Fruit fly (Drosophila melanogaster) whole organism, embryonic: Measurements from ENCODE around the gene CG1896.

Source experiments
- B-H1 ChIP-seq: fragments of 200-800 bp; sonication (Bioruptor generic); IDR thresholded peaks from 3 replicates; pipeline ENCODE4 v1.3.6; 2022; ENCODE audit warnings: missing biosample characterization, missing genetic modification characterization
- CG10543 ChIP-seq: fragments of 200-800 bp; sonication (Bioruptor generic); optimal IDR thresholded peaks from 3 replicates; lab custom pipeline; 2017; ENCODE audit warnings: missing biosample characterization, mild to moderate bottlenecking, missing genetic modification characterization, moderate library complexity
- CG12942 ChIP-seq: fragments of 200-800 bp; sonication (Bioruptor generic); optimal IDR thresholded peaks from 3 replicates; lab custom pipeline; 2016; ENCODE audit warnings: missing biosample characterization, missing genetic modification characterization
- CG13123 ChIP-seq: fragments of 200-800 bp; sonication (Bioruptor generic); optimal IDR thresholded peaks from 2 replicates; lab custom pipeline; 2016; ENCODE audit warnings: missing biosample characterization, missing genetic modification characterization
- CG13296 ChIP-seq: fragments of 200-800 bp; sonication (Bioruptor generic); optimal IDR thresholded peaks from 3 replicates; lab custom pipeline; 2018; ENCODE audit warnings: missing biosample characterization, mild to moderate bottlenecking, missing genetic modification characterization
- CG13894 ChIP-seq: fragments of 200-800 bp; sonication (Bioruptor generic); optimal IDR thresholded peaks from 3 replicates; lab custom pipeline; 2018; ENCODE audit warnings: missing biosample characterization, mild to moderate bottlenecking, missing genetic modification characterization, moderate library complexity
- CG14441 ChIP-seq: fragments of 200-800 bp; sonication (Bioruptor generic); IDR thresholded peaks from 2 replicates; pipeline ENCODE4 v1.3.6; 2022; ENCODE audit warnings: missing biosample characterization, missing genetic modification characterization
- CG15269 ChIP-seq: fragments of 200-800 bp; sonication (Bioruptor generic); optimal IDR thresholded peaks from 2 replicates; lab custom pipeline; 2018; ENCODE audit warnings: missing biosample characterization, mild to moderate bottlenecking, missing genetic modification characterization, moderate library complexity
- CG16779 ChIP-seq: fragments of 200-800 bp; sonication (Bioruptor generic); IDR thresholded peaks from 2 replicates; pipeline ENCODE4 v1.3.6; 2022; ENCODE audit warnings: missing biosample characterization, missing genetic modification characterization
- CG16813 ChIP-seq: fragments of 200-800 bp; sonication (Bioruptor generic); IDR thresholded peaks from 3 replicates; pipeline ENCODE4 v1.3.6; 2022; ENCODE audit warnings: missing biosample characterization, missing genetic modification characterization; ENCODE audit not compliant: partially characterized antibody
- CG17802 ChIP-seq: fragments of 200-800 bp; sonication (Bioruptor generic); optimal IDR thresholded peaks from 2 replicates; lab custom pipeline; 2018; ENCODE audit warnings: missing biosample characterization, mild to moderate bottlenecking, missing genetic modification characterization, moderate library complexity
- CG2199 ChIP-seq: fragments of 200-800 bp; sonication (Bioruptor generic); IDR thresholded peaks from 3 replicates; pipeline ENCODE4 v1.3.6; 2022; ENCODE audit warnings: missing biosample characterization, missing genetic modification characterization
- CG2678 ChIP-seq: fragments of 200-800 bp; sonication (Bioruptor generic); optimal IDR thresholded peaks from 3 replicates; lab custom pipeline; 2019; ENCODE audit warnings: missing biosample characterization, mild to moderate bottlenecking, missing genetic modification characterization, moderate library complexity
- CG31388 ChIP-seq: fragments of 200-800 bp; sonication (Bioruptor generic); optimal IDR thresholded peaks from 2 replicates; lab custom pipeline; 2016; ENCODE audit warnings: missing biosample characterization, missing genetic modification characterization
- CG3163 ChIP-seq: fragments of 200-800 bp; sonication (Bioruptor generic); optimal IDR thresholded peaks from 3 replicates; lab custom pipeline; 2016; ENCODE audit warnings: missing biosample characterization, missing genetic modification characterization
- CG3281 ChIP-seq: fragments of 200-800 bp; sonication (Bioruptor generic); optimal IDR thresholded peaks from 3 replicates; lab custom pipeline; 2017; ENCODE audit warnings: missing biosample characterization, mild to moderate bottlenecking, missing genetic modification characterization
- CG4707 ChIP-seq: fragments of 200-800 bp; sonication (Bioruptor generic); optimal IDR thresholded peaks from 2 replicates; lab custom pipeline; 2018; ENCODE audit warnings: missing biosample characterization, mild to moderate bottlenecking, missing genetic modification characterization, moderate library complexity
- CG6689 ChIP-seq: fragments of 200-800 bp; sonication (Bioruptor generic); IDR thresholded peaks from 2 replicates; pipeline ENCODE4 v1.3.6; 2022; ENCODE audit warnings: missing biosample characterization, missing genetic modification characterization
- CG7928 ChIP-seq: fragments of 200-800 bp; sonication (Bioruptor generic); optimal IDR thresholded peaks from 2 replicates; lab custom pipeline; 2017; ENCODE audit warnings: missing biosample characterization, mild to moderate bottlenecking, missing genetic modification characterization
- CG8290 ChIP-seq, 3 experiments: fragments of 200-800 bp; sonication (Bioruptor generic); optimal IDR thresholded peaks; 2 replicates each; lab custom pipeline; 2016 to 2019; ENCODE audit warnings: missing biosample characterization in 3 of 3, missing genetic modification characterization in 3 of 3, mild to moderate bottlenecking in 2 of 3, moderate library complexity in 1 of 3
- Dad ChIP-seq: fragments of 200-800 bp; sonication (Bioruptor generic); optimal IDR thresholded peaks from 3 replicates; lab custom pipeline; 2016; ENCODE audit warnings: missing biosample characterization, missing genetic modification characterization
- Deaf1 ChIP-seq: fragments of 200-800 bp; optimal IDR thresholded peaks from 3 replicates; lab custom pipeline; 2019; ENCODE audit warnings: missing biosample characterization, mild to moderate bottlenecking, missing genetic modification characterization, moderate library complexity
- Drgx ChIP-seq: fragments of 200-800 bp; sonication (Bioruptor generic); IDR thresholded peaks from 2 replicates; pipeline ENCODE4 v1.3.6; 2022; ENCODE audit warnings: missing biosample characterization, missing genetic modification characterization
- HLH54F ChIP-seq: fragments of 200-800 bp; sonication (Bioruptor generic); optimal IDR thresholded peaks from 3 replicates; lab custom pipeline; 2016; ENCODE audit warnings: missing biosample characterization, missing genetic modification characterization
- HmgZ ChIP-seq: fragments of 200-800 bp; sonication (Bioruptor generic); optimal IDR thresholded peaks from 2 replicates; lab custom pipeline; 2018; ENCODE audit warnings: missing biosample characterization, mild to moderate bottlenecking, missing genetic modification characterization
- Hmx ChIP-seq: fragments of 200-800 bp; sonication (Bioruptor generic); optimal IDR thresholded peaks from 2 replicates; lab custom pipeline; 2016; ENCODE audit warnings: missing biosample characterization, missing genetic modification characterization
- MTF-1 ChIP-seq: fragments of 200-800 bp; sonication (Bioruptor generic); optimal IDR thresholded peaks from 2 replicates; lab custom pipeline; 2018; ENCODE audit warnings: missing biosample characterization, mild to moderate bottlenecking, missing genetic modification characterization, borderline replicate concordance
- Max ChIP-seq: fragments of 200-800 bp; sonication (Bioruptor generic); optimal IDR thresholded peaks from 2 replicates; lab custom pipeline; 2016; ENCODE audit warnings: missing biosample characterization, mild to moderate bottlenecking, missing genetic modification characterization
- NK7.1 ChIP-seq: fragments of 200-800 bp; sonication (Bioruptor generic); optimal IDR thresholded peaks from 3 replicates; lab custom pipeline; 2016; ENCODE audit warnings: missing biosample characterization, missing genetic modification characterization
- Rfx ChIP-seq: fragments of 200-800 bp; sonication (Bioruptor generic); IDR thresholded peaks from 2 replicates; pipeline ENCODE4 v1.3.6; 2022; ENCODE audit warnings: missing biosample characterization, missing genetic modification characterization
- Six4 ChIP-seq: fragments of 200-800 bp; sonication (Bioruptor generic); optimal IDR thresholded peaks from 2 replicates; lab custom pipeline; 2016; ENCODE audit warnings: missing biosample characterization, missing genetic modification characterization
- Spps ChIP-seq: fragments of 200-800 bp; sonication (Bioruptor generic); optimal IDR thresholded peaks from 2 replicates; lab custom pipeline; 2018; ENCODE audit warnings: missing biosample characterization, mild to moderate bottlenecking, missing genetic modification characterization
- Ssrp ChIP-seq: fragments of 200-800 bp; sonication (Bioruptor generic); optimal IDR thresholded peaks from 2 replicates; lab custom pipeline; 2018; ENCODE audit warnings: missing biosample characterization, mild to moderate bottlenecking, missing genetic modification characterization, moderate library complexity
- Usf ChIP-seq: fragments of 200-800 bp; sonication (Bioruptor generic); optimal IDR thresholded peaks from 2 replicates; lab custom pipeline; 2017; ENCODE audit warnings: missing genotype, missing biosample characterization, missing genetic modification characterization
- ash1 ChIP-seq: fragments of 200-800 bp; sonication (Bioruptor generic); optimal IDR thresholded peaks from 2 replicates; lab custom pipeline; 2018; ENCODE audit warnings: missing biosample characterization, mild to moderate bottlenecking, missing genetic modification characterization
- cad ChIP-seq: fragments of >200 bp; optimal IDR thresholded peaks from 2 replicates; lab custom pipeline; 2017; ENCODE audit warnings: missing biosample characterization, missing genetic modification characterization
- fd102C ChIP-seq: fragments of 200-800 bp; sonication (Bioruptor generic); optimal IDR thresholded peaks from 2 replicates; lab custom pipeline; 2018; ENCODE audit warnings: missing biosample characterization, mild to moderate bottlenecking, missing genetic modification characterization, moderate library complexity
- lola ChIP-seq, 3 experiments: fragments of >200 bp in 2 of 3; fragments of 200-800 bp in 1 of 3; sonication (Bioruptor generic) in 1 of 3; optimal IDR thresholded peaks; 2 replicates each; lab custom pipeline; 2017 to 2019; ENCODE audit warnings: missing biosample characterization in 3 of 3, missing genetic modification characterization in 3 of 3, mild to moderate bottlenecking in 1 of 3, moderate library complexity in 1 of 3
- maf-S ChIP-seq: fragments of 200-800 bp; sonication (Bioruptor generic); optimal IDR thresholded peaks from 2 replicates; lab custom pipeline; 2016; ENCODE audit warnings: missing biosample characterization, missing genetic modification characterization
- nmo ChIP-seq: fragments of 200-800 bp; sonication (Bioruptor generic); optimal IDR thresholded peaks from 2 replicates; lab custom pipeline; 2018; ENCODE audit warnings: missing biosample characterization, mild to moderate bottlenecking, missing genetic modification characterization, moderate library complexity
- otp ChIP-seq: fragments of 200-800 bp; sonication (Bioruptor generic); IDR thresholded peaks from 3 replicates; pipeline ENCODE4, ENCODE4 v1.3.6; 2022; ENCODE audit warnings: missing biosample characterization, missing genetic modification characterization
- pho ChIP-seq: fragments of 200-800 bp; sonication (Bioruptor generic); optimal IDR thresholded peaks from 2 replicates; lab custom pipeline; 2016; ENCODE audit warnings: missing biosample characterization, missing genetic modification characterization
- schlank ChIP-seq: fragments of 200-800 bp; sonication (Bioruptor generic); optimal IDR thresholded peaks from 2 replicates; lab custom pipeline; 2018; ENCODE audit warnings: missing biosample characterization, mild to moderate bottlenecking, missing genetic modification characterization
- sens ChIP-seq: fragments of 200-800 bp; sonication (Bioruptor generic); peaks from one replicate; lab custom pipeline; 2016; ENCODE audit warnings: missing biosample characterization, missing genetic modification characterization
- sna ChIP-seq: fragments of 200-800 bp; sonication (Bioruptor generic); IDR thresholded peaks from 2 replicates; pipeline ENCODE4 v1.3.6; 2022; ENCODE audit warnings: missing biosample characterization, missing genetic modification characterization; ENCODE audit not compliant: partially characterized antibody
- sr ChIP-seq: fragments of 200-800 bp; sonication (Bioruptor generic); IDR thresholded peaks from 3 replicates; pipeline ENCODE4 v1.3.6; 2022; ENCODE audit warnings: missing biosample characterization, missing genetic modification characterization
- tin ChIP-seq: fragments of 200-800 bp; sonication (Bioruptor generic); optimal IDR thresholded peaks from 3 replicates; lab custom pipeline; 2016; ENCODE audit warnings: missing biosample characterization, missing genetic modification characterization
- vnd ChIP-seq: fragments of 200-800 bp; sonication (Bioruptor generic); IDR thresholded peaks from 3 replicates; pipeline ENCODE4 v1.3.6; 2022; ENCODE audit warnings: missing biosample characterization, missing genetic modification characterization; ENCODE audit not compliant: partially characterized antibody
- yki ChIP-seq: fragments of >200 bp; optimal IDR thresholded peaks from 3 replicates; lab custom pipeline; 2018

Gene CG1896

dm6 chr3R:31724580-31725320, 19.3 kb upstream of the CG1896 start (continued):
- peak; percentile 47; the same call in 1 of the 3 replicates for TF ChIP-seq sr
- no peak for TF ChIP-seq CG13123 (GFP tag; lab: Kevin White, UChicago)
- no peak for TF ChIP-seq Max (GFP tag; lab: Kevin White, UChicago)
- no peak for TF ChIP-seq CG16779
- TF ChIP-seq pho (GFP tag; lab: Kevin White, UChicago), result no peak
- peak; percentile 65 for TF ChIP-seq sna (GFP tag; lab: Robert Waterston, UW)
- TF ChIP-seq CG8290 (GFP tag; optimal IDR thresholded peaks at IDR 0.05; lab: Kevin White, UChicago), result no peak
- TF ChIP-seq CG8290 (tag; optimal IDR thresholded peaks at IDR 0.05; lab: Kevin White, UChicago), result no peak
- no peak for TF ChIP-seq Rfx (GFP tag; lab: Robert Waterston, UW)
- TF ChIP-seq CG4707, result no peak
- TF ChIP-seq CG13894 (tag; lab: Kevin White, UChicago), result no peak
- peak; percentile 20; the same call in 1 of the 2 replicates for TF ChIP-seq Drgx (GFP tag; lab: Robert Waterston, UW)
- TF ChIP-seq CG2199 (GFP tag; lab: Robert Waterston, UW), result peak; percentile 45; the same call in 2 of the 3 replicates
- TF ChIP-seq yki, result peak; percentile 46
- TF ChIP-seq Spps (tag; lab: Kevin White, UChicago), result no peak
- TF ChIP-seq ash1 (GFP tag; lab: Kevin White, UChicago), result no peak
- no peak for TF ChIP-seq CG13296 (GFP tag; lab: Kevin White, UChicago)
- TF ChIP-seq lola (GFP tag; optimal IDR thresholded peaks at IDR 0.05; lab: Kevin White, UChicago), result no peak
- no peak for TF ChIP-seq CG7928 (GFP tag; lab: Kevin White, UChicago)
- TF ChIP-seq maf-S (GFP tag; lab: Kevin White, UChicago), result no peak
- TF ChIP-seq CG17802 (tag; lab: Kevin White, UChicago), result no peak
- no peak for TF ChIP-seq Usf (GFP tag; lab: Kevin White, UChicago)
- TF ChIP-seq Ssrp (tag; lab: Kevin White, UChicago), result no peak
- TF ChIP-seq nmo (GFP tag; lab: Kevin White, UChicago), result no peak
- TF ChIP-seq CG6689, result peak; percentile 23; the same call in 1 of the 2 replicates
- TF ChIP-seq tin (GFP tag; lab: Kevin White, UChicago), result no peak
- no peak for TF ChIP-seq CG31388 (GFP tag; lab: Kevin White, UChicago)
- 0 out of 2 replicates have a peak, but pooled peaks have one; percentile 17 for TF ChIP-seq CG14441 (GFP tag; lab: Robert Waterston, UW)
- TF ChIP-seq B-H1, result no peak; the same call in 2 of the 3 replicates
- TF ChIP-seq HLH54F (GFP tag; lab: Kevin White, UChicago), result no peak
- no peak for TF ChIP-seq HmgZ (tag; lab: Kevin White, UChicago)
- no peak for TF ChIP-seq vnd
- TF ChIP-seq CG2678 (tag; lab: Kevin White, UChicago), result no peak
- no peak for TF ChIP-seq MTF-1
- TF ChIP-seq Six4, result no peak
- no peak for TF ChIP-seq Dad (GFP tag; lab: Kevin White, UChicago)

dm6 chr3R:31725486-31726227, 18.4 kb upstream of the CG1896 start:
- TF ChIP-seq CG13296 (GFP tag; lab: Kevin White, UChicago) (no peak), CG3281 (GFP tag; lab: Kevin White, UChicago) (no peak), CG7928 (GFP tag; lab: Kevin White, UChicago) (no peak), sens (peak; percentile 65), fd102C (GFP tag; lab: Kevin White, UChicago) (no peak), schlank (tag; lab: Kevin White, UChicago) (no peak), CG15269 (tag; lab: Kevin White, UChicago) (no peak), CG10543 (GFP tag; lab: Kevin White, UChicago) (no peak), CG12942 (no peak), Hmx (GFP tag; lab: Kevin White, UChicago) (no peak), NK7.1 (GFP tag; lab: Kevin White, UChicago) (no peak), Deaf1 (tag; lab: Kevin White, UChicago) (peak; percentile 48), CG16813 (GFP tag; lab: Robert Waterston, UW) (peak; percentile 37; the same call in 2 of the 3 replicates), otp (GFP tag; lab: Robert Waterston, UW) (peak; percentile 16; the same call in 2 of the 3 replicates), cad (GFP tag; lab: Kevin White, UChicago) (no peak), CG3163 (GFP tag; lab: Kevin White, UChicago) (peak; percentile 16)
